Fruit fly (Drosophila melanogaster) whole organism, embryonic: ENCODE measurements around the gene CG6790.
A peak's percentile ranks its signal among the peaks of the same experiment; 100 is the strongest.

Experiments used
- Ada2b ChIP-seq: fragments of 200-800 bp; sonication (Bioruptor generic); IDR thresholded peaks from 2 replicates; pipeline ENCODE4 v1.3.6; 2022; ENCODE audit warnings: missing biosample characterization, missing genetic modification characterization
- Antp ChIP-seq: fragments of 200-800 bp; sonication (Bioruptor generic); optimal IDR thresholded peaks from 3 replicates; lab custom pipeline; 2016; ENCODE audit warnings: missing biosample characterization, missing genetic modification characterization
- Atf-2 ChIP-seq: fragments of 200-800 bp; sonication (Bioruptor generic); optimal IDR thresholded peaks from 2 replicates; lab custom pipeline; 2016; ENCODE audit warnings: missing biosample characterization, missing genetic modification characterization
- Bteb2 ChIP-seq: fragments of 200-800 bp; sonication (Bioruptor generic); optimal IDR thresholded peaks from 2 replicates; lab custom pipeline; 2016; ENCODE audit warnings: missing biosample characterization, missing genetic modification characterization
- CG10462 ChIP-seq: fragments of 200-800 bp; sonication (Bioruptor generic); optimal IDR thresholded peaks from 2 replicates; lab custom pipeline; 2016; ENCODE audit warnings: missing biosample characterization, missing genetic modification characterization
- CG11247 ChIP-seq: fragments of 200-800 bp; sonication (Bioruptor generic); IDR thresholded peaks from 2 replicates; pipeline ENCODE4 v1.3.6; 2022; ENCODE audit warnings: missing biosample characterization, missing genetic modification characterization
- CG11696 ChIP-seq: fragments of 200-800 bp; sonication (Bioruptor generic); IDR thresholded peaks from 2 replicates; pipeline ENCODE4 v1.3.6; 2022; ENCODE audit warnings: missing biosample characterization, missing genetic modification characterization
- CG12219 ChIP-seq: fragments of 200-800 bp; sonication (Bioruptor generic); optimal IDR thresholded peaks from 3 replicates; lab custom pipeline; 2018; ENCODE audit warnings: missing biosample characterization, mild to moderate bottlenecking, missing genetic modification characterization
- CG1233 ChIP-seq: fragments of 200-800 bp; sonication (Bioruptor generic); optimal IDR thresholded peaks from 4 replicates; lab custom pipeline; 2018; ENCODE audit warnings: missing biosample characterization, mild to moderate bottlenecking, missing genetic modification characterization
- CG12942 ChIP-seq: fragments of 200-800 bp; sonication (Bioruptor generic); optimal IDR thresholded peaks from 3 replicates; lab custom pipeline; 2016; ENCODE audit warnings: missing biosample characterization, missing genetic modification characterization
- CG15011 ChIP-seq: fragments of 200-800 bp; sonication (Bioruptor generic); optimal IDR thresholded peaks from 3 replicates; lab custom pipeline; 2018; ENCODE audit warnings: missing biosample characterization, mild to moderate bottlenecking, missing genetic modification characterization
- CG15479 ChIP-seq: fragments of 200-800 bp; sonication (Bioruptor generic); optimal IDR thresholded peaks from 3 replicates; lab custom pipeline; 2019; ENCODE audit warnings: missing biosample characterization, mild to moderate bottlenecking, missing genetic modification characterization, moderate library complexity
- CG2129 ChIP-seq: fragments of 200-800 bp; sonication (Bioruptor generic); IDR thresholded peaks from 2 replicates; pipeline ENCODE4 v1.3.6; 2022; ENCODE audit warnings: missing biosample characterization, missing genetic modification characterization; ENCODE audit not compliant: partially characterized antibody
- CG2875 ChIP-seq: fragments of 200-800 bp; sonication (Bioruptor generic); optimal IDR thresholded peaks from 2 replicates; lab custom pipeline; 2017; ENCODE audit warnings: missing biosample characterization, mild to moderate bottlenecking, missing genetic modification characterization, missing genetic modification reagents
- CG31365 ChIP-seq: fragments of 200-800 bp; sonication (Bioruptor generic); optimal IDR thresholded peaks from 2 replicates; lab custom pipeline; 2018; ENCODE audit warnings: missing biosample characterization, mild to moderate bottlenecking, missing genetic modification characterization
- CG34224 ChIP-seq: fragments of 200-800 bp; sonication (Bioruptor generic); IDR thresholded peaks from 3 replicates; pipeline ENCODE4 v1.3.6; 2022; ENCODE audit warnings: missing biosample characterization, missing genetic modification characterization; ENCODE audit not compliant: partially characterized antibody
- CG3847 ChIP-seq: fragments of 200-800 bp; sonication (Bioruptor generic); IDR thresholded peaks from 2 replicates; pipeline ENCODE4 v1.3.6; 2022; ENCODE audit warnings: missing biosample characterization, missing genetic modification characterization
- CG4328 ChIP-seq: fragments of 200-800 bp; sonication (Bioruptor generic); optimal IDR thresholded peaks from 3 replicates; lab custom pipeline; 2017; ENCODE audit warnings: missing biosample characterization, missing genetic modification reagents, missing genetic modification characterization
- CG4707 ChIP-seq: fragments of 200-800 bp; sonication (Bioruptor generic); optimal IDR thresholded peaks from 2 replicates; lab custom pipeline; 2018; ENCODE audit warnings: missing biosample characterization, mild to moderate bottlenecking, missing genetic modification characterization, moderate library complexity
- CG7271 ChIP-seq: fragments of 200-800 bp; sonication (Bioruptor generic); optimal IDR thresholded peaks from 2 replicates; lab custom pipeline; 2018; ENCODE audit warnings: missing biosample characterization, mild to moderate bottlenecking, missing genetic modification characterization, moderate library complexity
- CG8089 ChIP-seq: fragments of 200-800 bp; sonication (Bioruptor generic); optimal IDR thresholded peaks from 3 replicates; lab custom pipeline; 2016; ENCODE audit warnings: missing biosample characterization, missing genetic modification characterization
- CHES-1-like ChIP-seq: fragments of 200-800 bp; sonication (Bioruptor generic); optimal IDR thresholded peaks from 2 replicates; lab custom pipeline; 2016; ENCODE audit warnings: missing biosample characterization, missing genetic modification characterization
- Chrac-16 ChIP-seq: fragments of 200-800 bp; sonication (Bioruptor generic); optimal IDR thresholded peaks from 3 replicates; lab custom pipeline; 2016; ENCODE audit warnings: missing biosample characterization, missing genetic modification characterization
- Dbx ChIP-seq: fragments of 200-800 bp; sonication (Bioruptor generic); IDR thresholded peaks from 3 replicates; pipeline ENCODE4 v1.3.6; 2022; ENCODE audit warnings: missing biosample characterization, missing genetic modification characterization
- Deaf1 ChIP-seq: fragments of 200-800 bp; optimal IDR thresholded peaks from 3 replicates; lab custom pipeline; 2019; ENCODE audit warnings: missing biosample characterization, mild to moderate bottlenecking, missing genetic modification characterization, moderate library complexity
- ERR ChIP-seq: fragments of 200-800 bp; sonication (Bioruptor generic); optimal IDR thresholded peaks from 2 replicates; lab custom pipeline; 2016; ENCODE audit warnings: missing biosample characterization, missing genetic modification characterization
- Gsc ChIP-seq: fragments of 200-800 bp; sonication (Bioruptor generic); IDR thresholded peaks from 2 replicates; pipeline ENCODE4 v1.3.6; 2022; ENCODE audit warnings: missing biosample characterization, missing genetic modification characterization
- Hr78 ChIP-seq, 2 experiments: fragments of 200-800 bp in 1 of 2; fragments of >200 bp in 1 of 2; sonication (Bioruptor generic) in 1 of 2; optimal IDR thresholded peaks; 2 replicates each; lab custom pipeline; 2017 to 2019; ENCODE audit warnings: missing biosample characterization in 2 of 2, missing genetic modification characterization in 2 of 2, mild to moderate bottlenecking in 1 of 2, moderate library complexity in 1 of 2
- Nf-YA ChIP-seq: fragments of 200-800 bp; sonication (Bioruptor generic); IDR thresholded peaks from 2 replicates; pipeline ENCODE4 v1.3.6; 2022; ENCODE audit warnings: missing biosample characterization, missing genetic modification characterization
- Optix ChIP-seq: fragments of 200-800 bp; sonication (Bioruptor generic); IDR thresholded peaks from 3 replicates; pipeline ENCODE4 v1.3.6; 2022; ENCODE audit warnings: missing biosample characterization, missing genetic modification characterization
- Ptx1 ChIP-seq: fragments of 200-800 bp; sonication (Bioruptor generic); IDR thresholded peaks from 2 replicates; pipeline ENCODE4 v1.3.6; 2022; ENCODE audit warnings: missing biosample characterization, missing genetic modification characterization
- aop ChIP-seq: fragments of 200-800 bp; sonication (Bioruptor generic); IDR thresholded peaks from 2 replicates; pipeline ENCODE4 v1.3.6; 2022; ENCODE audit warnings: missing biosample characterization, missing genetic modification characterization
- ap ChIP-seq: fragments of 200-800 bp; sonication (Bioruptor generic); IDR thresholded peaks from 2 replicates; pipeline ENCODE4 v1.3.6; 2022; ENCODE audit warnings: missing biosample characterization, missing genetic modification characterization
- cad ChIP-seq: fragments of >200 bp; optimal IDR thresholded peaks from 2 replicates; lab custom pipeline; 2017; ENCODE audit warnings: missing biosample characterization, missing genetic modification characterization
- chinmo ChIP-seq: fragments of 200-800 bp; sonication (Bioruptor generic); IDR thresholded peaks from 4 replicates; pipeline ENCODE4 v1.3.6; 2022; ENCODE audit warnings: missing biosample characterization, missing genetic modification characterization; ENCODE audit not compliant: partially characterized antibody
- chm ChIP-seq: fragments of 200-800 bp; sonication (Bioruptor generic); IDR thresholded peaks from 2 replicates; pipeline ENCODE4 v1.3.6; 2022; ENCODE audit warnings: missing biosample characterization, missing genetic modification characterization
- dati ChIP-seq: fragments of 200-800 bp; sonication (Bioruptor generic); IDR thresholded peaks from 2 replicates; pipeline ENCODE4 v1.3.6; 2022; ENCODE audit warnings: missing biosample characterization, missing genetic modification characterization
- en ChIP-seq: fragments of 200-800 bp; sonication (Bioruptor generic); optimal IDR thresholded peaks from 2 replicates; lab custom pipeline; 2016; ENCODE audit warnings: missing biosample characterization, missing genetic modification characterization
- exex ChIP-seq: fragments of 200-800 bp; sonication (Bioruptor generic); optimal IDR thresholded peaks from 4 replicates; lab custom pipeline; 2018; ENCODE audit warnings: missing biosample characterization, mild to moderate bottlenecking, missing genetic modification characterization, moderate library complexity
- grn ChIP-seq: fragments of 200-800 bp; sonication (Bioruptor generic); optimal IDR thresholded peaks from 3 replicates; lab custom pipeline; 2017; ENCODE audit warnings: missing biosample characterization, missing genetic modification characterization
- jumu ChIP-seq: fragments of 200-800 bp; sonication (Bioruptor generic); optimal IDR thresholded peaks from 3 replicates; lab custom pipeline; 2016; ENCODE audit warnings: missing biosample characterization, missing genetic modification characterization
- kay ChIP-seq: fragments of 200-800 bp; sonication (Bioruptor generic); optimal IDR thresholded peaks from 2 replicates; lab custom pipeline; 2016; ENCODE audit warnings: missing biosample characterization, missing genetic modification characterization
- nmo ChIP-seq: fragments of 200-800 bp; sonication (Bioruptor generic); optimal IDR thresholded peaks from 2 replicates; lab custom pipeline; 2018; ENCODE audit warnings: missing biosample characterization, mild to moderate bottlenecking, missing genetic modification characterization, moderate library complexity
- onecut ChIP-seq: fragments of 200-800 bp; sonication (Bioruptor generic); IDR thresholded peaks from 2 replicates; pipeline ENCODE4 v1.3.6; 2022; ENCODE audit warnings: missing biosample characterization, missing genetic modification characterization
- repo ChIP-seq: fragments of 200-800 bp; sonication (Bioruptor generic); optimal IDR thresholded peaks from 2 replicates; lab custom pipeline; 2016; ENCODE audit warnings: missing biosample characterization, missing genetic modification characterization
- ro ChIP-seq: fragments of 200-800 bp; sonication (Bioruptor generic); IDR thresholded peaks from 2 replicates; pipeline ENCODE4 v1.3.6; 2022; ENCODE audit warnings: missing biosample characterization, missing genetic modification characterization
- sens ChIP-seq: fragments of 200-800 bp; sonication (Bioruptor generic); peaks from one replicate; lab custom pipeline; 2016; ENCODE audit warnings: missing biosample characterization, missing genetic modification characterization
- sug ChIP-seq: fragments of 200-800 bp; optimal IDR thresholded peaks from 2 replicates; lab custom pipeline; 2019; ENCODE audit warnings: missing biosample characterization, mild to moderate bottlenecking, missing genetic modification characterization, moderate library complexity
- trh ChIP-seq: fragments of 200-800 bp; sonication (Bioruptor generic); optimal IDR thresholded peaks from 2 replicates; lab custom pipeline; 2016; ENCODE audit warnings: missing biosample characterization, missing genetic modification characterization
- yki ChIP-seq: fragments of >200 bp; optimal IDR thresholded peaks from 3 replicates; lab custom pipeline; 2018
- zf30C ChIP-seq: fragments of 200-800 bp; sonication (Bioruptor generic); optimal IDR thresholded peaks from 3 replicates; lab custom pipeline; 2018; ENCODE audit warnings: missing biosample characterization, mild to moderate bottlenecking, missing genetic modification characterization
- zfh1 ChIP-seq: fragments of 200-800 bp; sonication (Bioruptor generic); IDR thresholded peaks from 3 replicates; pipeline ENCODE4 v1.3.6; 2022; ENCODE audit warnings: missing biosample characterization, missing genetic modification characterization

CG6790 gene

dm6 chr3R:11582253-11582589, 3.7 kb upstream of the CG6790 start (continued):
- TF ChIP-seq CG11247 (GFP tag; lab: Robert Waterston, UW), result peak; percentile 64; the same call in 1 of the 2 replicates
- peak; percentile 87 for TF ChIP-seq Ptx1 (GFP tag; lab: Robert Waterston, UW)
- peak; percentile 24 for TF ChIP-seq CHES-1-like (GFP tag; lab: Kevin White, UChicago)
- TF ChIP-seq CG2875 (GFP tag; lab: Kevin White, UChicago), result peak; percentile 30
- TF ChIP-seq chinmo, result no peak
- TF ChIP-seq CG3847 (GFP tag; lab: Robert Waterston, UW), result peak; percentile 57
- no peak for TF ChIP-seq exex (tag; lab: Kevin White, UChicago)
- TF ChIP-seq CG11696 (GFP tag; lab: Robert Waterston, UW), result peak; percentile 63; the same call in 1 of the 2 replicates
- no peak for TF ChIP-seq Hr78 (GFP tag; optimal IDR thresholded peaks at IDR 0.05; lab: Kevin White, UChicago)
- peak; percentile 72 for TF ChIP-seq CG12942 (GFP tag; lab: Kevin White, UChicago)
- peak; percentile 62; the same call in 1 of the 2 replicates for TF ChIP-seq chm
- peak; percentile 70 for TF ChIP-seq ap (GFP tag; lab: Robert Waterston, UW)
- peak; percentile 14 for TF ChIP-seq CG31365 (tag; lab: Kevin White, UChicago)
- TF ChIP-seq grn (GFP tag; lab: Kevin White, UChicago), result no peak
- peak; percentile 63 for TF ChIP-seq Antp
- TF ChIP-seq CG12219 (GFP tag; lab: Kevin White, UChicago), result peak; percentile 63
- peak; percentile 36 for TF ChIP-seq repo
- TF ChIP-seq Gsc (GFP tag; lab: Robert Waterston, UW), result no peak
- peak; percentile 43 for TF ChIP-seq Atf-2 (GFP tag; lab: Kevin White, UChicago)
- peak; percentile 67 for TF ChIP-seq CG1233 (GFP tag; lab: Kevin White, UChicago)
- TF ChIP-seq Deaf1 (tag; lab: Kevin White, UChicago), result no peak
- no peak for TF ChIP-seq CG15479
- TF ChIP-seq CG15011 (GFP tag; lab: Kevin White, UChicago), result no peak
- 0 out of 3 replicates have a peak, but pooled peaks have one; percentile 29 for TF ChIP-seq Dbx
- peak; percentile 47 for TF ChIP-seq jumu (GFP tag; lab: Kevin White, UChicago)
- peak; percentile 79 for TF ChIP-seq Optix (GFP tag; lab: Robert Waterston, UW)
- peak; percentile 75; the same call in 2 of the 3 replicates for TF ChIP-seq zfh1 (GFP tag; lab: Robert Waterston, UW)
- peak; percentile 16 for TF ChIP-seq ERR
- peak; percentile 47 for TF ChIP-seq Bteb2 (GFP tag; lab: Kevin White, UChicago)
- TF ChIP-seq trh (GFP tag; lab: Kevin White, UChicago), result no peak
- TF ChIP-seq CG34224, result no peak
- peak; percentile 90 for TF ChIP-seq sens
- TF ChIP-seq CG8089 (GFP tag; lab: Kevin White, UChicago), result peak; percentile 43
- TF ChIP-seq CG4707, result no peak
- no peak for TF ChIP-seq yki (lab: Kevin White, UChicago)
- no peak for TF ChIP-seq CG7271 (tag; lab: Kevin White, UChicago)
- TF ChIP-seq en, result peak; percentile 56
- TF ChIP-seq Nf-YA (GFP tag; lab: Robert Waterston, UW), result peak; percentile 64; the same call in 1 of the 2 replicates
- TF ChIP-seq Chrac-16 (GFP tag; lab: Kevin White, UChicago), result peak; percentile 32
- TF ChIP-seq ro (GFP tag; lab: Robert Waterston, UW), result peak; percentile 58; the same call in 1 of the 2 replicates
- TF ChIP-seq Ada2b, result peak; percentile 69
- no peak for TF ChIP-seq cad (GFP tag; lab: Kevin White, UChicago)
- no peak for TF ChIP-seq kay (GFP tag; lab: Kevin White, UChicago)
- peak; percentile 28 for TF ChIP-seq CG10462 (GFP tag; lab: Kevin White, UChicago)
- no peak for TF ChIP-seq CG4328 (GFP tag; lab: Kevin White, UChicago)
- no peak for TF ChIP-seq aop (GFP tag; lab: Robert Waterston, UW)
- TF ChIP-seq sug, result no peak
- TF ChIP-seq nmo, result peak; percentile 74
- no peak for TF ChIP-seq CG2129 (GFP tag; lab: Robert Waterston, UW)
- peak; percentile 73 for TF ChIP-seq dati (GFP tag; lab: Robert Waterston, UW)
- no peak for TF ChIP-seq zf30C (GFP tag; lab: Kevin White, UChicago)
- peak; percentile 56 for TF ChIP-seq onecut (GFP tag; lab: Robert Waterston, UW)
